Worm (Caenorhabditis elegans) whole organism, L2 larva: ENCODE results near the gene kap-1.

ENCODE experiments used
- C34F6.9 ChIP-seq: fragments of 150-350 bp; optimal IDR thresholded peaks from 2 replicates; lab custom pipeline; 2014; ENCODE audit warnings: missing biosample characterization, missing genetic modification characterization
- F13H6.1 ChIP-seq: sonication (generic microtip); optimal IDR thresholded peaks from 2 replicates; lab custom pipeline; 2016; ENCODE audit warnings: missing genetic modification characterization, missing compliant biosample characterization
- R02D3.7 ChIP-seq: fragments of 150-350 bp; optimal IDR thresholded peaks from 2 replicates; lab custom pipeline; 2014; ENCODE audit warnings: missing biosample characterization, missing genetic modification characterization
- ZK546.5 ChIP-seq: sonication (generic microtip); optimal IDR thresholded peaks from 2 replicates; lab custom pipeline; 2017; ENCODE audit warnings: missing biosample characterization, missing genetic modification characterization
- alr-1 ChIP-seq: fragments of 150-350 bp; optimal IDR thresholded peaks from 2 replicates; lab custom pipeline; 2014; ENCODE audit warnings: missing biosample characterization, missing genetic modification characterization
- aly-2 ChIP-seq: fragments of 150-350 bp; optimal IDR thresholded peaks from 2 replicates; lab custom pipeline; 2014; ENCODE audit warnings: missing biosample characterization, missing genetic modification characterization
- ama-1 ChIP-seq: fragments of 150-350 bp; optimal IDR thresholded peaks from 2 replicates; lab custom pipeline; 2018; ENCODE audit warnings: inconsistent platforms
- blmp-1 ChIP-seq: sonication (generic microtip); optimal IDR thresholded peaks from 2 replicates; lab custom pipeline; 2017; ENCODE audit warnings: missing genetic modification characterization, mild to moderate bottlenecking, missing compliant biosample characterization, antibody characterized with exemption, moderate library complexity; ENCODE audit not compliant: insufficient read depth
- ceh-16 ChIP-seq: fragments of 150-350 bp; optimal IDR thresholded peaks from 2 replicates; lab custom pipeline; 2014; ENCODE audit warnings: missing biosample characterization, missing genetic modification characterization
- ceh-82 ChIP-seq: fragments of 150-350 bp; optimal IDR thresholded peaks from 2 replicates; lab custom pipeline; 2014; ENCODE audit warnings: missing biosample characterization, missing genetic modification characterization
- crh-2 ChIP-seq: sonication (generic microtip); optimal IDR thresholded peaks from 2 replicates; lab custom pipeline; 2017; ENCODE audit warnings: missing biosample characterization, missing genetic modification characterization
- dmd-4 ChIP-seq: sonication (generic microtip); optimal IDR thresholded peaks from 2 replicates; lab custom pipeline; 2017; ENCODE audit warnings: missing biosample characterization, missing genetic modification characterization
- egl-27 ChIP-seq: sonication (generic microtip); optimal IDR thresholded peaks from 3 replicates; lab custom pipeline; 2017; ENCODE audit warnings: missing biosample characterization, missing genetic modification reagents, missing genetic modification characterization
- elt-1 ChIP-seq: fragments of 150-350 bp; optimal IDR thresholded peaks from 2 replicates; lab custom pipeline; 2014; ENCODE audit warnings: missing biosample characterization, missing genetic modification characterization
- elt-3 ChIP-seq: sonication (generic microtip); optimal IDR thresholded peaks from 2 replicates; lab custom pipeline; 2017; ENCODE audit warnings: missing biosample characterization, missing genetic modification characterization
- fos-1 ChIP-seq: fragments of 150-350 bp; optimal IDR thresholded peaks from 2 replicates; lab custom pipeline; 2014; ENCODE audit warnings: missing biosample characterization, missing genetic modification characterization
- lin-13 ChIP-seq: fragments of 150-350 bp; optimal IDR thresholded peaks from 2 replicates; lab custom pipeline; 2014; ENCODE audit warnings: missing biosample characterization, missing genetic modification reagents, missing genetic modification characterization
- lin-39 ChIP-seq: fragments of 150-350 bp; optimal IDR thresholded peaks from 2 replicates; lab custom pipeline; 2014; ENCODE audit warnings: missing biosample characterization, missing genetic modification reagents, missing genetic modification characterization
- lsy-2 ChIP-seq, 2 experiments: fragments of 150-350 bp in 1 of 2; sonication (generic microtip) in 1 of 2; optimal IDR thresholded peaks; 2 replicates each; lab custom pipeline; 2014 to 2017; ENCODE audit warnings: missing biosample characterization in 2 of 2, missing genetic modification characterization in 2 of 2
- mbf-1 ChIP-seq: sonication (generic microtip); optimal IDR thresholded peaks from 2 replicates; lab custom pipeline; 2017; ENCODE audit warnings: missing biosample characterization, missing genetic modification characterization
- nhr-10 ChIP-seq: sonication (generic microtip); optimal IDR thresholded peaks from 2 replicates; lab custom pipeline; 2017; ENCODE audit warnings: missing biosample characterization, missing genetic modification characterization
- nhr-11 ChIP-seq: fragments of 150-350 bp; optimal IDR thresholded peaks from 2 replicates; lab custom pipeline; 2014; ENCODE audit warnings: missing biosample characterization, missing genetic modification characterization
- nhr-12 ChIP-seq: fragments of 150-350 bp; optimal IDR thresholded peaks from 2 replicates; lab custom pipeline; 2014; ENCODE audit warnings: missing biosample characterization, missing genetic modification characterization
- nhr-129 ChIP-seq: fragments of 150-350 bp; optimal IDR thresholded peaks from 2 replicates; lab custom pipeline; 2014; ENCODE audit warnings: missing biosample characterization, missing genetic modification characterization
- nhr-23 ChIP-seq: fragments of 150-350 bp; optimal IDR thresholded peaks from 2 replicates; lab custom pipeline; 2014; ENCODE audit warnings: missing biosample characterization, missing genetic modification reagents, missing genetic modification characterization
- nhr-237 ChIP-seq: fragments of 150-350 bp; optimal IDR thresholded peaks from 2 replicates; lab custom pipeline; 2014; ENCODE audit warnings: missing biosample characterization, missing genetic modification characterization
- nhr-25 ChIP-seq: fragments of 150-350 bp; sonication (generic microtip); optimal IDR thresholded peaks from 3 replicates; lab custom pipeline; 2014; ENCODE audit warnings: missing biosample characterization, missing genetic modification characterization
- nhr-6 ChIP-seq: fragments of 150-350 bp; optimal IDR thresholded peaks from 2 replicates; lab custom pipeline; 2014; ENCODE audit warnings: missing biosample characterization, missing genetic modification characterization
- nhr-77 ChIP-seq: fragments of 150-350 bp; optimal IDR thresholded peaks from 2 replicates; lab custom pipeline; 2014; ENCODE audit warnings: missing biosample characterization, missing genetic modification characterization
- sem-4 ChIP-seq: fragments of 150-350 bp; optimal IDR thresholded peaks from 2 replicates; lab custom pipeline; 2014; ENCODE audit warnings: missing biosample characterization, missing genetic modification reagents, missing genetic modification characterization
- skn-1 ChIP-seq: sonication (generic microtip); optimal IDR thresholded peaks from 2 replicates; lab custom pipeline; 2017; ENCODE audit warnings: missing biosample characterization, missing genetic modification characterization
- sma-3 ChIP-seq: sonication (generic microtip); optimal IDR thresholded peaks from 2 replicates; lab custom pipeline; 2016; ENCODE audit warnings: missing genetic modification reagents, missing genetic modification characterization, missing compliant biosample characterization
- sma-9 ChIP-seq, 2 experiments: fragments of 150-350 bp in 1 of 2; sonication (generic microtip) in 1 of 2; optimal IDR thresholded peaks; 2 replicates each; lab custom pipeline; 2014 to 2016; ENCODE audit warnings: missing genetic modification characterization in 2 of 2, mild to moderate bottlenecking in 1 of 2, missing biosample characterization in 1 of 2, missing compliant biosample characterization in 1 of 2, missing genetic modification reagents in 1 of 2, moderate library complexity in 1 of 2
- snpc-4 ChIP-seq: fragments of 150-350 bp; optimal IDR thresholded peaks from 2 replicates; lab custom pipeline; 2014; ENCODE audit warnings: missing biosample characterization, missing genetic modification characterization
- unc-39 ChIP-seq: fragments of 150-350 bp; optimal IDR thresholded peaks from 2 replicates; lab custom pipeline; 2014; ENCODE audit warnings: missing biosample characterization, missing genetic modification characterization
- unc-55 ChIP-seq: fragments of 150-350 bp; sonication (generic microtip); optimal IDR thresholded peaks from 3 replicates; lab custom pipeline; 2014; ENCODE audit warnings: missing biosample characterization, missing genetic modification reagents, missing genetic modification characterization
- unc-62 ChIP-seq: fragments of 150-350 bp; optimal IDR thresholded peaks from 2 replicates; lab custom pipeline; 2014; ENCODE audit warnings: missing biosample characterization, missing genetic modification reagents, missing genetic modification characterization
- zag-1 ChIP-seq: fragments of 150-350 bp; optimal IDR thresholded peaks from 2 replicates; lab custom pipeline; 2014; ENCODE audit warnings: missing biosample characterization, missing genetic modification characterization
- ztf-11 ChIP-seq: sonication (generic microtip); optimal IDR thresholded peaks from 2 replicates; lab custom pipeline; 2017; ENCODE audit warnings: missing biosample characterization, missing genetic modification characterization
- ztf-4 ChIP-seq: fragments of 150-350 bp; optimal IDR thresholded peaks from 2 replicates; lab custom pipeline; 2014; ENCODE audit warnings: missing biosample characterization, missing genetic modification characterization

Gene kap-1

ce11 chrIII:7376143-7376802 lies 37.6 kb downstream of the kap-1 start (continued):
- TF ChIP-seq F13H6.1 (tag; lab: Kevin White, UChicago) (peak; percentile 58), sma-3 (GFP tag; lab: Kevin White, UChicago) (peak; percentile 95), nhr-23 (tag; lab: Kevin White, UChicago) (no peak), ceh-16 (tag; lab: Kevin White, UChicago) (no peak), snpc-4 (peak; percentile 41), zag-1 (no peak), mbf-1 (tag; lab: Kevin White, UChicago) (no peak), dmd-4 (no peak), alr-1 (no peak), skn-1 (peak; percentile 16), ztf-11 (no peak), nhr-6 (peak; percentile 67), ztf-4 (peak; percentile 89), R02D3.7 (tag; lab: Kevin White, UChicago) (no peak), nhr-12 (no peak), nhr-77 (tag; lab: Kevin White, UChicago) (no peak), ZK546.5 (tag; lab: Kevin White, UChicago) (no peak), elt-3 (tag; lab: Kevin White, UChicago) (no peak), C34F6.9 (peak; percentile 82), blmp-1 (tag; lab: Kevin White, UChicago) (peak; percentile 75), lin-13 (GFP tag; lab: Kevin White, UChicago) (peak; percentile 17), unc-62 (GFP tag; lab: Kevin White, UChicago) (peak; percentile 15)
- TF ChIP-seq, all 48 proteins: peak for 25

ce11 chrIII:7378522-7378921 lies 39.9 kb downstream of the kap-1 start:
- TF ChIP-seq lsy-2 (tag; optimal IDR thresholded peaks at IDR 0.05; lab: Kevin White, UChicago) (no peak), R02D3.7 (tag; lab: Kevin White, UChicago) (no peak), ZK546.5 (tag; lab: Kevin White, UChicago) (no peak), dmd-4 (no peak), unc-55 (no peak), egl-27 (tag; lab: Kevin White, UChicago) (no peak), elt-3 (tag; lab: Kevin White, UChicago) (no peak), nhr-129 (tag; lab: Kevin White, UChicago) (no peak), nhr-12 (no peak), C34F6.9 (no peak), nhr-10 (tag; lab: Kevin White, UChicago) (no peak), F13H6.1 (tag; lab: Kevin White, UChicago) (no peak), unc-39 (tag; lab: Kevin White, UChicago) (no peak), nhr-11 (tag; lab: Kevin White, UChicago) (no peak), aly-2 (tag; lab: Kevin White, UChicago) (no peak), skn-1 (no peak), nhr-25 (tag; lab: Kevin White, UChicago) (no peak), nhr-237 (no peak), zag-1 (no peak), crh-2 (tag; lab: Kevin White, UChicago) (no peak)

DNA sequence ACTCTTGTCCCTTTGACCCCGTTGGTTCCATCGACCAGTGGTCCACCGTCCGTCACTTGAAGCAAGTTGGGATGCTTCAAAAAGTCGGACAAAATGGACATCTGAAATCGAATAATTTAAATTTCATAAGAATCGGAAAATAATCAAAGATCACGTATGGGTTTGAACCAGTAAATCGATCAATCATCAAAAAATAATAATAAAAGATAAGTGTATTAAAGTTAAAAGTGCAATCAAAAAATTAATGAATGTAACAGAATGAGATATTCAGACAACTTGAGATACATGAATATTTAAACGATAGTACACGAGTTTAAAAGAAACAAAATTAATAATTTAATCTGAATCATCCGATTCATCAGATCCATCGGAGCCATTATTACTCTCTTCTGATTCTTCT lies 40.3 kb downstream of the kap-1 start, which contains the start of gene T20B12.7:
Gene T20B12.7 (minus strand): TSS at position 101 of the 400 bp plus-strand sequence.
- TF ChIP-seq lin-39 (tag; lab: Kevin White, UChicago) (no peak), fos-1 (no peak), elt-1 (tag; lab: Kevin White, UChicago) (no peak), ama-1 (no peak), alr-1 (no peak), sma-9 (GFP tag; optimal IDR thresholded peaks at IDR 0.05; lab: Kevin White, UChicago) (no peak), sma-9 (tag; optimal IDR thresholded peaks at IDR 0.05; lab: Kevin White, UChicago) (no peak), aly-2 (tag; lab: Kevin White, UChicago) (no peak), nhr-6 (no peak), nhr-11 (tag; lab: Kevin White, UChicago) (no peak), nhr-10 (tag; lab: Kevin White, UChicago) (no peak), sma-3 (GFP tag; lab: Kevin White, UChicago) (no peak), ceh-82 (tag; lab: Kevin White, UChicago) (no peak), ZK546.5 (tag; lab: Kevin White, UChicago) (no peak), sem-4 (tag; lab: Kevin White, UChicago) (no peak), unc-62 (GFP tag; lab: Kevin White, UChicago) (no peak), nhr-12 (no peak)
- TF ChIP-seq, all 48 proteins: peak for 0
